Worm (Caenorhabditis elegans) whole organism, late embryonic: Measurements from ENCODE around the gene ilys-5.

Source experiments
- C38D4.7 ChIP-seq: fragments of 200-800 bp; sonication (Bioruptor generic); optimal IDR thresholded peaks from 2 replicates; lab custom pipeline; 2018; ENCODE audit warnings: mild to moderate bottlenecking, missing genetic modification characterization, moderate library complexity, missing compliant biosample characterization
- F13H6.1 ChIP-seq: sonication (generic microtip); optimal IDR thresholded peaks from 2 replicates; lab custom pipeline; 2016; ENCODE audit warnings: missing genetic modification characterization, missing compliant biosample characterization
- K02D7.2 ChIP-seq: sonication (generic microtip); optimal IDR thresholded peaks from 2 replicates; lab custom pipeline; 2017; ENCODE audit warnings: mild to moderate bottlenecking, missing genetic modification characterization, missing compliant biosample characterization
- K09A11.1 ChIP-seq: sonication (generic microtip); optimal IDR thresholded peaks from 2 replicates; lab custom pipeline; 2017; ENCODE audit warnings: antibody characterized with exemption, mild to moderate bottlenecking, missing genetic modification characterization, missing compliant biosample characterization; ENCODE audit not compliant: insufficient read depth
- T23F11.4 ChIP-seq: fragments of 200-800 bp; sonication (Bioruptor generic); optimal IDR thresholded peaks from 2 replicates; lab custom pipeline; 2018; ENCODE audit warnings: mild to moderate bottlenecking, missing genetic modification characterization, missing compliant biosample characterization
- ahr-1 ChIP-seq: sonication (generic microtip); optimal IDR thresholded peaks from 2 replicates; lab custom pipeline; 2016; ENCODE audit warnings: missing genetic modification characterization, missing compliant biosample characterization
- ama-1 ChIP-seq: fragments of 150-350 bp; optimal IDR thresholded peaks from 2 replicates; lab custom pipeline; 2014
- ceh-18 ChIP-seq: sonication (generic microtip); optimal IDR thresholded peaks from 2 replicates; lab custom pipeline; 2016; ENCODE audit warnings: missing genetic modification characterization, missing compliant biosample characterization
- ceh-19 ChIP-seq: fragments of 200-800 bp; sonication (Bioruptor generic); optimal IDR thresholded peaks from 2 replicates; lab custom pipeline; 2018; ENCODE audit warnings: mild to moderate bottlenecking, missing genetic modification characterization, missing compliant biosample characterization
- ceh-2 ChIP-seq: sonication (generic microtip); optimal IDR thresholded peaks from 2 replicates; lab custom pipeline; 2016; ENCODE audit warnings: missing genotype, missing genetic modification characterization, missing compliant biosample characterization
- ceh-22 ChIP-seq: sonication (generic microtip); optimal IDR thresholded peaks from 2 replicates; lab custom pipeline; 2017; ENCODE audit warnings: missing biosample characterization, missing genetic modification characterization
- ceh-34 ChIP-seq: sonication (generic microtip); optimal IDR thresholded peaks from 2 replicates; lab custom pipeline; 2016; ENCODE audit warnings: mild to moderate bottlenecking, missing genetic modification characterization, missing compliant biosample characterization
- ceh-6 ChIP-seq: fragments of 200-800 bp; sonication (Bioruptor generic); optimal IDR thresholded peaks from 2 replicates; lab custom pipeline; 2018; ENCODE audit warnings: mild to moderate bottlenecking, missing genetic modification characterization, missing compliant biosample characterization
- che-1 ChIP-seq: sonication (generic microtip); optimal IDR thresholded peaks from 2 replicates; lab custom pipeline; 2016; ENCODE audit warnings: mild to moderate bottlenecking, missing genetic modification characterization, missing compliant biosample characterization
- elt-2 ChIP-seq: sonication (generic microtip); optimal IDR thresholded peaks from 2 replicates; lab custom pipeline; 2016; ENCODE audit warnings: missing genetic modification reagents, missing genetic modification characterization, missing compliant biosample characterization
- elt-4 ChIP-seq: sonication (generic microtip); optimal IDR thresholded peaks from 2 replicates; lab custom pipeline; 2016; ENCODE audit warnings: missing genetic modification characterization, missing compliant biosample characterization
- eyg-1 ChIP-seq: sonication (generic microtip); optimal IDR thresholded peaks from 2 replicates; lab custom pipeline; 2016; ENCODE audit warnings: missing genotype, missing genetic modification characterization, missing compliant biosample characterization
- fax-1 ChIP-seq: sonication (generic microtip); optimal IDR thresholded peaks from 2 replicates; lab custom pipeline; 2016; ENCODE audit warnings: missing genotype, missing genetic modification characterization, missing compliant biosample characterization
- fkh-10 ChIP-seq: fragments of 150-350 bp; optimal IDR thresholded peaks from 2 replicates; lab custom pipeline; 2014; ENCODE audit warnings: missing biosample characterization, missing genetic modification reagents, missing genetic modification characterization
- hlh-15 ChIP-seq: sonication (generic microtip); optimal IDR thresholded peaks from 2 replicates; lab custom pipeline; 2016; ENCODE audit warnings: missing genetic modification characterization, missing compliant biosample characterization
- lim-6 ChIP-seq: sonication (generic microtip); optimal IDR thresholded peaks from 2 replicates; lab custom pipeline; 2016; ENCODE audit warnings: missing genetic modification characterization, missing compliant biosample characterization
- madf-2 ChIP-seq: sonication (generic microtip); optimal IDR thresholded peaks from 2 replicates; lab custom pipeline; 2017; ENCODE audit warnings: missing genetic modification characterization, missing compliant biosample characterization
- mec-3 ChIP-seq: sonication (generic microtip); optimal IDR thresholded peaks from 2 replicates; lab custom pipeline; 2016; ENCODE audit warnings: borderline replicate concordance, missing genetic modification characterization, missing compliant biosample characterization
- nfya-1 ChIP-seq: sonication (generic microtip); optimal IDR thresholded peaks from 2 replicates; lab custom pipeline; 2017; ENCODE audit warnings: missing genetic modification characterization, mild to moderate bottlenecking, missing compliant biosample characterization, antibody characterized with exemption, moderate library complexity
- pag-3 ChIP-seq: sonication (generic microtip); optimal IDR thresholded peaks from 2 replicates; lab custom pipeline; 2016; ENCODE audit warnings: missing compliant biosample characterization, missing genetic modification characterization, borderline replicate concordance
- pat-9 ChIP-seq: fragments of 200-800 bp; sonication (Bioruptor generic); optimal IDR thresholded peaks from 2 replicates; lab custom pipeline; 2018; ENCODE audit warnings: mild to moderate bottlenecking, missing genetic modification characterization, moderate library complexity, missing compliant biosample characterization
- pax-1 ChIP-seq: fragments of 150-350 bp; optimal IDR thresholded peaks from 2 replicates; lab custom pipeline; 2014; ENCODE audit warnings: missing biosample characterization, missing genetic modification characterization
- pha-2 ChIP-seq: sonication (generic microtip); optimal IDR thresholded peaks from 2 replicates; lab custom pipeline; 2017; ENCODE audit warnings: mild to moderate bottlenecking, missing genetic modification characterization, missing compliant biosample characterization
- pha-4 ChIP-seq: fragments of 150-350 bp; optimal IDR thresholded peaks from 2 replicates; lab custom pipeline; 2018; ENCODE audit warnings: missing biosample characterization, missing genetic modification reagents, missing genetic modification characterization
- pqm-1 ChIP-seq: sonication (generic microtip); optimal IDR thresholded peaks from 2 replicates; lab custom pipeline; 2016; ENCODE audit warnings: missing genetic modification characterization, missing compliant biosample characterization
- pros-1 ChIP-seq: fragments of 150-350 bp; optimal IDR thresholded peaks from 2 replicates; lab custom pipeline; 2014; ENCODE audit warnings: missing biosample characterization, missing genetic modification reagents, missing genetic modification characterization
- ref-2 ChIP-seq: sonication (generic microtip); optimal IDR thresholded peaks from 2 replicates; lab custom pipeline; 2016; ENCODE audit warnings: missing genetic modification characterization, missing compliant biosample characterization
- rnt-1 ChIP-seq: sonication (generic microtip); optimal IDR thresholded peaks from 2 replicates; lab custom pipeline; 2016; ENCODE audit warnings: missing genetic modification characterization, missing compliant biosample characterization
- sox-4 ChIP-seq: sonication (generic microtip); optimal IDR thresholded peaks from 2 replicates; lab custom pipeline; 2017; ENCODE audit warnings: mild to moderate bottlenecking, missing genetic modification characterization, inconsistent platforms, missing compliant biosample characterization
- syd-9 ChIP-seq: sonication (generic microtip); optimal IDR thresholded peaks from 2 replicates; lab custom pipeline; 2016; ENCODE audit warnings: mild to moderate bottlenecking, missing genetic modification characterization, moderate library complexity, missing compliant biosample characterization
- tbx-7 ChIP-seq: sonication (generic microtip); optimal IDR thresholded peaks from 2 replicates; lab custom pipeline; 2016; ENCODE audit warnings: missing genotype, missing genetic modification characterization, missing compliant biosample characterization
- ttx-3 ChIP-seq: sonication (generic microtip); optimal IDR thresholded peaks from 2 replicates; lab custom pipeline; 2016; ENCODE audit warnings: missing genetic modification reagents, missing genetic modification characterization, missing compliant biosample characterization
- unc-86 ChIP-seq: sonication (generic microtip); optimal IDR thresholded peaks from 2 replicates; lab custom pipeline; 2016; ENCODE audit warnings: missing genetic modification characterization, missing compliant biosample characterization
- zip-5 ChIP-seq: sonication (generic microtip); optimal IDR thresholded peaks from 2 replicates; lab custom pipeline; 2016; ENCODE audit warnings: missing genetic modification characterization, missing compliant biosample characterization
- ztf-16 ChIP-seq: sonication (generic microtip); optimal IDR thresholded peaks from 2 replicates; lab custom pipeline; 2017; ENCODE audit warnings: missing genetic modification characterization, missing compliant biosample characterization

Gene ilys-5

DNA sequence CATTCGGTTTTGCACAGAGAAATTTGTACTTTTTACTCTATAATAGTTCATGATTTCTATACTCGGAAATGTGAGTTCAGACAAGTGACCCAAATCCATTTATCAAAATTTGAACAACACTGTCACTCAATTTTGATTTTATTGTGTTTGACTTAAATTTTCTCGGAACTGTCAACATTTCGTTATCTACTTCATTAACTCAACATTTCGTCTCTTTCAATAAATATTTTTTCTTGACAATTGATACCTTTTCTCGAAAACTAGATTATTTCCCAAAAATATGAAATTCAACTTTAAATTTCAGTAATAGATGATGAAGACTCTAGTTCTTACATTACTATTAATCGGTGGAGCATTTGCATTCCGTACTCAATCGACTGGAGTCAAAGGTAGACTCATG is 26.0 kb downstream of the ilys-5 start, which contains the start of gene ttr-36:
Gene ttr-36 (plus strand): TSS at position 301 of the 400 bp plus-strand sequence.
- no peak for TF ChIP-seq pqm-1 (tag; lab: Kevin White, UChicago)
- no peak for TF ChIP-seq ceh-19 (GFP tag; lab: Kevin White, UChicago)
- no peak for TF ChIP-seq fkh-10 (GFP tag; lab: Kevin White, UChicago)
- no peak for TF ChIP-seq pros-1 (tag; lab: Kevin White, UChicago)
- no peak for TF ChIP-seq ceh-6 (GFP tag; lab: Kevin White, UChicago)
- TF ChIP-seq lim-6 (tag; lab: Kevin White, UChicago), result no peak
- TF ChIP-seq ahr-1 (tag; lab: Kevin White, UChicago), result no peak
- TF ChIP-seq C38D4.7, result no peak
- no peak for TF ChIP-seq elt-4
- no peak for TF ChIP-seq syd-9
- TF ChIP-seq K02D7.2, result no peak
- TF ChIP-seq unc-86 (tag; lab: Kevin White, UChicago), result no peak
- TF ChIP-seq che-1 (tag; lab: Kevin White, UChicago), result no peak
- TF ChIP-seq ceh-34 (tag; lab: Kevin White, UChicago), result no peak
- no peak for TF ChIP-seq pag-3 (tag; lab: Kevin White, UChicago)
- TF ChIP-seq nfya-1 (tag; lab: Kevin White, UChicago), result no peak
- TF ChIP-seq pat-9 (tag; lab: Kevin White, UChicago), result no peak

ce11 chrX:6509813-6510212 is 26.8 kb downstream of the ilys-5 start:
- TF ChIP-seq pha-2 (tag; lab: Kevin White, UChicago) (no peak), elt-2 (peak; percentile 60)

- TF ChIP-seq ceh-2 (tag; lab: Kevin White, UChicago), result no peak
- no peak for TF ChIP-seq mec-3 (tag; lab: Kevin White, UChicago)
- no peak for TF ChIP-seq madf-2
- TF ChIP-seq pat-9 (tag; lab: Kevin White, UChicago), result no peak
- no peak for TF ChIP-seq pax-1 (tag; lab: Kevin White, UChicago)
- no peak for TF ChIP-seq T23F11.4 (GFP tag; lab: Kevin White, UChicago)
- no peak for TF ChIP-seq fkh-10 (GFP tag; lab: Kevin White, UChicago)
- TF ChIP-seq tbx-7 (tag; lab: Kevin White, UChicago), result no peak
- TF ChIP-seq hlh-15 (tag; lab: Kevin White, UChicago), result no peak
- no peak for TF ChIP-seq ceh-34 (tag; lab: Kevin White, UChicago)
- TF ChIP-seq pha-4 (tag; lab: Kevin White, UChicago), result no peak
- no peak for TF ChIP-seq eyg-1 (tag; lab: Kevin White, UChicago)
- no peak for TF ChIP-seq K09A11.1 (tag; lab: Kevin White, UChicago)
- TF ChIP-seq zip-5, result no peak
- no peak for TF ChIP-seq sox-4
- no peak for TF ChIP-seq unc-86 (tag; lab: Kevin White, UChicago)
- TF ChIP-seq syd-9, result no peak
Measured at ce11 chrX:6507734-6508133, 28.9 kb downstream of the ilys-5 start.

DNA sequence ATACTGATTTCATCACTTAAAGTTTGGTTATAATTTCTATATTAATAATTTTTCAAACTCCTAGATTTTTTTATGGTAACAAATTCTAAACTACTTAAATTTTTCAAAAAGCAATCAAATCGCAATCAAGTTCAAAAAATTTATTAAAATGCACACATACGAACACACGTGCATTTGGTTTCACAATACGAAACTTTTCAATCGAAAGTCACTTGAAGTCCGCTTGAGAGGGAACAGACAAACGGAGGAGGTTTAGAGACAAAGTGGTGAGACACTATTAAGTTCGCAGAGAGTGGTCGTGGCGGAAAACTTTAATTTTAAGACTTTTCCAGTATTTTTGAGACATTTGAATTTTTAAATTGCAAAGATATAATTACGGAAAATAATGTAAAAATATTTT is 31.0 kb downstream of the ilys-5 start, which contains the start of gene glr-8:
Gene glr-8 (plus strand): TSS at position 319 of the 400 bp plus-strand sequence.
- TF ChIP-seq pros-1 (tag; lab: Kevin White, UChicago) (no peak), ztf-16 (tag; lab: Kevin White, UChicago) (no peak), rnt-1 (tag; lab: Kevin White, UChicago) (no peak), T23F11.4 (GFP tag; lab: Kevin White, UChicago) (no peak), nfya-1 (tag; lab: Kevin White, UChicago) (no peak), ama-1 (lab: Kevin White, UChicago) (no peak), ceh-18 (no peak), ceh-22 (tag; lab: Kevin White, UChicago) (no peak), che-1 (tag; lab: Kevin White, UChicago) (no peak), fax-1 (tag; lab: Kevin White, UChicago) (no peak), fkh-10 (GFP tag; lab: Kevin White, UChicago) (no peak), K09A11.1 (tag; lab: Kevin White, UChicago) (no peak), F13H6.1 (tag; lab: Kevin White, UChicago) (no peak), ref-2 (tag; lab: Kevin White, UChicago) (no peak), madf-2 (no peak), ttx-3 (no peak)
